Worm (Caenorhabditis elegans) whole organism, mixed stage, embryonic: ENCODE results near the gene K08F8.7.

ENCODE experiments used
- bed-3 ChIP-seq: fragments of 200-800 bp; sonication (Bioruptor generic); optimal IDR thresholded peaks from 3 replicates; lab custom pipeline; 2018; ENCODE audit warnings: mild to moderate bottlenecking, missing genetic modification characterization, moderate library complexity, missing compliant biosample characterization
- blmp-1 ChIP-seq: fragments of 150-350 bp; optimal IDR thresholded peaks from 2 replicates; lab custom pipeline; 2014; ENCODE audit warnings: missing biosample characterization, missing genetic modification characterization
- ceh-39 ChIP-seq: fragments of 150-350 bp; optimal IDR thresholded peaks from 2 replicates; lab custom pipeline; 2014; ENCODE audit warnings: missing biosample characterization, missing genetic modification characterization
- ceh-43 ChIP-seq: fragments of 200-800 bp; sonication (Bioruptor generic); optimal IDR thresholded peaks from 2 replicates; lab custom pipeline; 2018; ENCODE audit warnings: mild to moderate bottlenecking, missing genetic modification characterization, moderate library complexity, missing compliant biosample characterization
- ceh-83 ChIP-seq: fragments of 200-800 bp; sonication (Bioruptor generic); optimal IDR thresholded peaks from 2 replicates; lab custom pipeline; 2018; ENCODE audit warnings: mild to moderate bottlenecking, missing genetic modification characterization, missing compliant biosample characterization
- ces-1 ChIP-seq: fragments of 150-350 bp; optimal IDR thresholded peaks from 2 replicates; lab custom pipeline; 2014; ENCODE audit warnings: missing biosample characterization, missing genetic modification reagents, missing genetic modification characterization
- cnd-1 ChIP-seq: fragments of 200-800 bp; sonication (Bioruptor generic); optimal IDR thresholded peaks from 2 replicates; lab custom pipeline; 2018; ENCODE audit warnings: mild to moderate bottlenecking, missing genetic modification characterization, missing compliant biosample characterization
- drap-1 ChIP-seq: fragments of 200-800 bp; sonication (Bioruptor generic); optimal IDR thresholded peaks from 3 replicates; lab custom pipeline; 2018; ENCODE audit warnings: mild to moderate bottlenecking, missing genetic modification characterization, missing compliant biosample characterization
- elt-1 ChIP-seq: sonication (generic microtip); optimal IDR thresholded peaks from 2 replicates; lab custom pipeline; 2017; ENCODE audit warnings: missing genetic modification characterization, mild to moderate bottlenecking, missing compliant biosample characterization, antibody characterized with exemption, moderate library complexity, borderline replicate concordance; ENCODE audit not compliant: insufficient read depth
- elt-3 ChIP-seq: fragments of 150-350 bp; optimal IDR thresholded peaks from 2 replicates; lab custom pipeline; 2014; ENCODE audit warnings: missing biosample characterization, missing genetic modification characterization
- flh-1 ChIP-seq: fragments of 200-800 bp; sonication (Bioruptor generic); optimal IDR thresholded peaks from 2 replicates; lab custom pipeline; 2018; ENCODE audit warnings: mild to moderate bottlenecking, missing genetic modification characterization, moderate library complexity, missing compliant biosample characterization
- ham-2 ChIP-seq: fragments of 200-800 bp; sonication (Bioruptor generic); optimal IDR thresholded peaks from 2 replicates; lab custom pipeline; 2018; ENCODE audit warnings: mild to moderate bottlenecking, missing genetic modification characterization, missing compliant biosample characterization
- hlh-1 ChIP-seq: fragments of 150-350 bp; optimal IDR thresholded peaks from 2 replicates; lab custom pipeline; 2014; ENCODE audit warnings: missing biosample characterization, missing genetic modification reagents, missing genetic modification characterization
- lin-13 ChIP-seq: fragments of 150-350 bp; optimal IDR thresholded peaks from 2 replicates; lab custom pipeline; 2014; ENCODE audit warnings: missing biosample characterization, missing genetic modification characterization
- lsy-2 ChIP-seq: fragments of 150-350 bp; optimal IDR thresholded peaks from 2 replicates; lab custom pipeline; 2014; ENCODE audit warnings: missing biosample characterization, missing genetic modification characterization
- mab-5 ChIP-seq: fragments of 150-350 bp; optimal IDR thresholded peaks from 2 replicates; lab custom pipeline; 2014; ENCODE audit warnings: missing biosample characterization, missing genetic modification characterization
- mep-1 ChIP-seq: fragments of 150-350 bp; optimal IDR thresholded peaks from 2 replicates; lab custom pipeline; 2017; ENCODE audit warnings: missing biosample characterization, missing genetic modification reagents, missing genetic modification characterization, inconsistent platforms
- mls-2 ChIP-seq: sonication (generic microtip); optimal IDR thresholded peaks from 2 replicates; lab custom pipeline; 2016; ENCODE audit warnings: mild to moderate bottlenecking, missing genetic modification characterization, moderate library complexity, missing compliant biosample characterization
- nhr-12 ChIP-seq: fragments of 150-350 bp; optimal IDR thresholded peaks from 2 replicates; lab custom pipeline; 2014; ENCODE audit warnings: missing biosample characterization, missing genetic modification characterization
- nhr-2 ChIP-seq: fragments of 150-350 bp; optimal IDR thresholded peaks from 2 replicates; lab custom pipeline; 2014; ENCODE audit warnings: missing biosample characterization, missing genetic modification characterization
- nhr-237 ChIP-seq: fragments of 150-350 bp; optimal IDR thresholded peaks from 2 replicates; lab custom pipeline; 2014; ENCODE audit warnings: missing biosample characterization, missing genetic modification characterization
- nhr-28 ChIP-seq: fragments of 150-350 bp; optimal IDR thresholded peaks from 2 replicates; lab custom pipeline; 2014; ENCODE audit warnings: missing biosample characterization, missing genetic modification characterization
- nhr-76 ChIP-seq: sonication (generic microtip); optimal IDR thresholded peaks from 2 replicates; lab custom pipeline; 2017; ENCODE audit warnings: missing biosample characterization, missing genetic modification characterization
- pha-4 ChIP-seq: fragments of 150-350 bp; optimal IDR thresholded peaks from 2 replicates; lab custom pipeline; 2018; ENCODE audit warnings: missing biosample characterization, missing genetic modification reagents, missing genetic modification characterization
- snpc-4 ChIP-seq: fragments of 150-350 bp; optimal IDR thresholded peaks from 2 replicates; lab custom pipeline; 2014; ENCODE audit warnings: missing biosample characterization, missing genetic modification characterization
- tbx-8 ChIP-seq: fragments of 200-800 bp; sonication (Bioruptor generic); optimal IDR thresholded peaks from 2 replicates; lab custom pipeline; 2018; ENCODE audit warnings: mild to moderate bottlenecking, missing genetic modification characterization, moderate library complexity, missing compliant biosample characterization
- unc-120 ChIP-seq: sonication (generic microtip); optimal IDR thresholded peaks from 2 replicates; lab custom pipeline; 2017; ENCODE audit warnings: missing genetic modification characterization, missing compliant biosample characterization; ENCODE audit not compliant: poor library complexity, severe bottlenecking
- unc-39 ChIP-seq: fragments of 150-350 bp; optimal IDR thresholded peaks from 2 replicates; lab custom pipeline; 2014; ENCODE audit warnings: missing biosample characterization, missing genetic modification characterization
- unc-62 ChIP-seq: fragments of 150-350 bp; optimal IDR thresholded peaks from 2 replicates; lab custom pipeline; 2014; ENCODE audit warnings: missing biosample characterization, missing genetic modification reagents, missing genetic modification characterization
- zip-8 ChIP-seq: fragments of 150-350 bp; optimal IDR thresholded peaks from 2 replicates; lab custom pipeline; 2014; ENCODE audit warnings: missing biosample characterization, missing genetic modification characterization
- ztf-11 ChIP-seq: fragments of 150-350 bp; optimal IDR thresholded peaks from 2 replicates; lab custom pipeline; 2014; ENCODE audit warnings: missing biosample characterization, missing genetic modification characterization

The K08F8.7 gene

DNA sequence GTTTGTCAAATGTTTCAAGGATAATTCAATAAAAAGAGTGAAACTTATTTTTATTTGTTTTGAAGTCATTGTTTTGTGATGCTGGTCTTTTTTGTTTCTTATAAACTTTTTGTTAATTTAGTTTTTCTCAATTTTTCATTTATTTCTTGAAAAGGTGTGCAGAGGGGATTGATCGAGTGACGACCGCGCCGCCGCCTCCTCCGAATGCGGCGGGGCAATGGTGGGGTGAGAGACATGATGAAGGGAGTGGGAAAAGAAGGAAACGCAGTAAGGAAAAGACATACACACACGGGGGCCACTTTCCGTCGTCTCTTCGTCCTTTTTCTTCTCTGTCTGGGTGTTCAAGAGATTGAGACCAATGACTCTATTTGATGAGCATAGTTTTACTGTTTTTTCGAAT lies 14.2 kb upstream of the K08F8.7 start:
- TF ChIP-seq nhr-2 (tag; lab: Kevin White, UChicago) (no peak), unc-62 (GFP tag; lab: Kevin White, UChicago) (no peak), unc-120 (tag; lab: Kevin White, UChicago) (peak; percentile 84), elt-3 (tag; lab: Kevin White, UChicago) (no peak), flh-1 (GFP tag; lab: Kevin White, UChicago) (no peak), ces-1 (GFP tag; lab: Kevin White, UChicago) (peak; percentile 2), ceh-39 (tag; lab: Kevin White, UChicago) (no peak), hlh-1 (peak; percentile 15), ceh-83 (GFP tag; lab: Kevin White, UChicago) (no peak), lsy-2 (tag; lab: Kevin White, UChicago) (peak; percentile 1), lin-13 (tag; lab: Kevin White, UChicago) (no peak), nhr-28 (no peak)
- TF ChIP-seq, all 35 proteins: peak for 4

DNA sequence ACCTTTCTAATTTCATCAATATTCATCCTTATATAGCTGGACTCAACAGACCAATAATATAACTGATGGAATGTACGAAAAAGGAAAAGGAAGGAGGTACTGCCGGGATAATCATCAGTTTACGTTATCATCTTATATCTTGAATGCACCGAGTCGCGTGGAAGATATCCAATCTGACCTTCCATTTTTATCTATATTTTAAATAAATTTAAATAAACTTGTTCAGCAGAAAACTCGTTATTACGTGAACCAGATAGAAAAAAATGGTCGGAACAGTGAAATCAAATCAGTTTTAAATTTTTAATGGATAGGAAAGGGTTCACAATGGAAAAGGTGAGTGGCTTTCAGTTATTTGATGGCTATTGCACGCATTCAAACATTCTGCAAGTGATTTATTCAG lies 11.7 kb upstream of the K08F8.7 start, which contains the start of gene pah-1:
TSS of gene pah-1 (minus strand) at position 101 of the 400 bp plus-strand sequence.
- no peak for TF ChIP-seq blmp-1
- no peak for TF ChIP-seq tbx-8 (GFP tag; lab: Kevin White, UChicago)
- no peak for TF ChIP-seq bed-3 (GFP tag; lab: Kevin White, UChicago)
- TF ChIP-seq ceh-83 (GFP tag; lab: Kevin White, UChicago), result no peak
- no peak for TF ChIP-seq mab-5
- no peak for TF ChIP-seq pha-4
- TF ChIP-seq cnd-1 (tag; lab: Kevin White, UChicago), result no peak
- no peak for TF ChIP-seq flh-1 (GFP tag; lab: Kevin White, UChicago)
- TF ChIP-seq zip-8, result no peak
- no peak for TF ChIP-seq elt-1 (tag; lab: Kevin White, UChicago)
- no peak for TF ChIP-seq ceh-43
- no peak for TF ChIP-seq nhr-76 (tag; lab: Kevin White, UChicago)
- no peak for TF ChIP-seq ham-2 (GFP tag; lab: Kevin White, UChicago)
- no peak for TF ChIP-seq nhr-237 (tag; lab: Kevin White, UChicago)
- no peak for TF ChIP-seq lin-13 (tag; lab: Kevin White, UChicago)
- TF ChIP-seq mls-2 (tag; lab: Kevin White, UChicago), result no peak
- TF ChIP-seq elt-3 (tag; lab: Kevin White, UChicago), result no peak

DNA sequence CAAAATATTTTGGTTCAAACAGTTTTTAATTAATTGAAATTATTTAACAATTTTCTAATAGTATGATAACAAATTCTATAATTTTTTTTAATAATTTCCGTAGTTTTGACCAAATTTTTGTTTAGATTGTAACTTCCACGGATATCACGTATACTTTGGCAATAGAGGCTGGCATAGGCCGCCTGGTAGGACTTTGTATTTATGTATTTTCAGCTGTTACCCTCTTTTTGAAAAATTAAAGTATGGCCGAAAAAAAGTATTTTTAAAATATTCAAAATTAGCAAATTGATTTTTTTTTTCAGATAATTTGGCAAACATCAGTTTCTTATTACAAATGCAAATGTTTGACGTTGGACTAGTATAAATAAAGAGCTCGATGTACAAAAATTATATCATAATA lies 11.3 kb upstream of the K08F8.7 start, which contains the start of the genes nsph-1.1 and K08F8.15:
TSS of gene nsph-1.1 (plus strand) at position 301 of the 400 bp plus-strand sequence.
TSS of gene K08F8.15 (plus strand) at position 335 of the 400 bp plus-strand sequence.
- TF ChIP-seq ceh-39 (tag; lab: Kevin White, UChicago), result no peak
- no peak for TF ChIP-seq unc-39 (tag; lab: Kevin White, UChicago)
- TF ChIP-seq elt-1 (tag; lab: Kevin White, UChicago), result no peak
- TF ChIP-seq nhr-28, result no peak
- TF ChIP-seq elt-3 (tag; lab: Kevin White, UChicago), result no peak
- no peak for TF ChIP-seq mep-1 (tag; lab: Kevin White, UChicago)
- TF ChIP-seq flh-1 (GFP tag; lab: Kevin White, UChicago), result no peak
- TF ChIP-seq zip-8, result no peak
- TF ChIP-seq hlh-1, result no peak
- no peak for TF ChIP-seq bed-3 (GFP tag; lab: Kevin White, UChicago)

DNA sequence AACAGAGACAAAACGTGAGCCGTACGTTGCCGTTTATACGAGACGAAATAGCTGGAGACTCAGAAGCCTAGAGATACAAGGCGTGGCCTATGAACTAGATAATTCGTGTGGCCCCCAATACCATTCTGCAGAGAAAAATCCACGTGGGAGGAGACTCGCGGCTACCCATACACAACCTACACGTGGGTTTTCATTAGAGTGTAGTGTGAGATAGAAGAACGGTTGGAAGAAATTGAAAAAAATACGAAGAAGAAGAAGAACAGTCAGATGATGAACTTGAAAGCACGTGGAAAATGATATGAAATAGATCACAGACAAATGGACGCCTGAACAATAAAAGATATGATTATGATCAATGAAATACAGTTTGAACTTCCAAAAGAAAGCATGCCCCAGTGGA lies 10.0 kb upstream of the K08F8.7 start:
- TF ChIP-seq pha-4 (no peak), unc-120 (tag; lab: Kevin White, UChicago) (no peak), tbx-8 (GFP tag; lab: Kevin White, UChicago) (no peak), mep-1 (tag; lab: Kevin White, UChicago) (no peak), nhr-12 (no peak), unc-62 (GFP tag; lab: Kevin White, UChicago) (no peak), drap-1 (no peak)
- TF ChIP-seq, all 35 proteins: peak for 0

DNA sequence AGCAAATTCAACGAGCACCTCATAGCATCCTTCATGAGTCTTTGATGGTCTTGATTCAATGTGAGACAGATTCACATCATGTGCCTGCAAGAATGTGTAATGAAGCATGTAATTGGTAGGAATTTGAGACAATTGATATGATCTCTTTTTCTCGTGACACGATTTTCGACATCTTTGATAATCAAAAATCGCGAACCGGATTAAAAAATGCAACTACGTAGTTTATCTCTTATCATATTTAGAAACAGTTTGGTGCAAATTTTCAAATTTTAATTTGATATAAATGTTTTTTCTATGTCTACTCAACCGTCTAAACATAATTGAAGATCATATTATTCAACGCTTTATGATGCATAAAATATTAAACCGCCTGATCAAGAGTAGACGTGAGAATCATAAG lies 9.2 kb upstream of the K08F8.7 start:
- TF ChIP-seq nhr-2 (tag; lab: Kevin White, UChicago), result no peak
- no peak for TF ChIP-seq nhr-12
- no peak for TF ChIP-seq ces-1 (GFP tag; lab: Kevin White, UChicago)
- no peak for TF ChIP-seq ztf-11 (tag; lab: Kevin White, UChicago)
- TF ChIP-seq mep-1 (tag; lab: Kevin White, UChicago), result no peak
- no peak for TF ChIP-seq lsy-2 (tag; lab: Kevin White, UChicago)
- no peak for TF ChIP-seq drap-1
- no peak for TF ChIP-seq nhr-237 (tag; lab: Kevin White, UChicago)
- no peak for TF ChIP-seq elt-3 (tag; lab: Kevin White, UChicago)
- TF ChIP-seq ceh-83 (GFP tag; lab: Kevin White, UChicago), result no peak
- no peak for TF ChIP-seq hlh-1
- TF ChIP-seq lin-13 (tag; lab: Kevin White, UChicago), result no peak
- no peak for TF ChIP-seq pha-4
- no peak for TF ChIP-seq snpc-4 (tag; lab: Kevin White, UChicago)
- no peak for TF ChIP-seq nhr-76 (tag; lab: Kevin White, UChicago)
- TF ChIP-seq flh-1 (GFP tag; lab: Kevin White, UChicago), result no peak
